Fruit fly (Drosophila melanogaster): ENCODE measurements around the gene CG9147.

CG9147 gene

dm6 chr2L:6050575-6050974 lies 15.2 kb upstream of the CG9147 start, which contains the start of gene CG9135 (continued):
- no peak for TF ChIP-seq vfl (GFP tag; optimal IDR thresholded peaks at IDR 0.05)
- TF ChIP-seq HLH4C (GFP tag; IDR thresholded peaks at IDR 0.05; ENCODE audit: partially characterized antibody): peak; percentile 99
- TF ChIP-seq fru (optimal IDR thresholded peaks at IDR 0.05): no peak
- peak; percentile 15 for TF ChIP-seq CG9797 (GFP tag; optimal IDR thresholded peaks at IDR 0.05)
- TF ChIP-seq H15 (GFP tag; IDR thresholded peaks at IDR 0.05): no peak
- peak; percentile 20 for TF ChIP-seq Myb (GFP tag; optimal IDR thresholded peaks at IDR 0.05)
- no peak for TF ChIP-seq CG18619 (GFP tag; optimal IDR thresholded peaks at IDR 0.05)
- TF ChIP-seq Dref (GFP tag; IDR thresholded peaks at IDR 0.05): peak; percentile 100
- no peak for TF ChIP-seq Bdp1 (GFP tag; optimal IDR thresholded peaks at IDR 0.05)
- no peak for TF ChIP-seq scrt (GFP tag; optimal IDR thresholded peaks at IDR 0.05)
- no peak for TF ChIP-seq esg (GFP tag; conservative IDR thresholded peaks at IDR 0.05)
- TF ChIP-seq peb (GFP tag; IDR thresholded peaks at IDR 0.05): no peak
- no peak for TF ChIP-seq CG13296 (GFP tag; optimal IDR thresholded peaks at IDR 0.05)
- peak; percentile 90 for TF ChIP-seq CG2129 (GFP tag; IDR thresholded peaks at IDR 0.05; ENCODE audit: partially characterized antibody)
- TF ChIP-seq ci (GFP tag; IDR thresholded peaks at IDR 0.05): no peak
- no peak for TF ChIP-seq hth (optimal IDR thresholded peaks at IDR 0.05)
- TF ChIP-seq CG4360 (GFP tag; IDR thresholded peaks at IDR 0.05): no peak
- peak; percentile 100 for TF ChIP-seq bbx (GFP tag; IDR thresholded peaks at IDR 0.05; ENCODE audit: partially characterized antibody)
- no peak for TF ChIP-seq CG16815 (GFP tag; optimal IDR thresholded peaks at IDR 0.05)
- peak; percentile 72 for TF ChIP-seq CG30020 (tag; optimal IDR thresholded peaks at IDR 0.05)
- TF ChIP-seq Opbp (GFP tag; IDR thresholded peaks at IDR 0.05; ENCODE audit: partially characterized antibody): peak; percentile 99
- no peak for TF ChIP-seq dimm (GFP tag; IDR thresholded peaks at IDR 0.05)
- TF ChIP-seq Ssrp (tag; optimal IDR thresholded peaks at IDR 0.05): no peak
- no peak for TF ChIP-seq Ptx1 (GFP tag; IDR thresholded peaks at IDR 0.05)
- no peak for TF ChIP-seq CG12104 (GFP tag; optimal IDR thresholded peaks at IDR 0.05)
- no peak for TF ChIP-seq CG1602 (GFP tag; optimal IDR thresholded peaks at IDR 0.05)
- no peak for TF ChIP-seq kay (GFP tag; optimal IDR thresholded peaks at IDR 0.05)
- TF ChIP-seq NfI (GFP tag; optimal IDR thresholded peaks at IDR 0.05): no peak
- TF ChIP-seq CG16779 (GFP tag; IDR thresholded peaks at IDR 0.05): no peak
- no peak for TF ChIP-seq tup (GFP tag; optimal IDR thresholded peaks at IDR 0.05)
- TF ChIP-seq CG4328 (GFP tag; optimal IDR thresholded peaks at IDR 0.05): no peak
- peak; percentile 2 for TF ChIP-seq CTCF (GFP tag; optimal IDR thresholded peaks at IDR 0.05)
- TF ChIP-seq dm (GFP tag; optimal IDR thresholded peaks at IDR 0.05): no peak
- TF ChIP-seq stc (GFP tag; IDR thresholded peaks at IDR 0.05): no peak
- TF ChIP-seq CG12769 (tag; optimal IDR thresholded peaks at IDR 0.05): no peak
- TF ChIP-seq dati (GFP tag; IDR thresholded peaks at IDR 0.05): no peak
- TF ChIP-seq knrl (GFP tag; IDR thresholded peaks at IDR 0.05; ENCODE audit: partially characterized antibody): peak; percentile 98
- no peak for TF ChIP-seq CG10274 (GFP tag; optimal IDR thresholded peaks at IDR 0.05)
- peak; percentile 66 for TF ChIP-seq CG1603 (tag; optimal IDR thresholded peaks at IDR 0.05)
- TF ChIP-seq CG7928 (GFP tag; optimal IDR thresholded peaks at IDR 0.05): no peak
- peak; percentile 36 for TF ChIP-seq CG2712 (tag; optimal IDR thresholded peaks at IDR 0.05)
- no peak for TF ChIP-seq rib (GFP tag; IDR thresholded peaks at IDR 0.05)
- no peak for TF ChIP-seq wdn (GFP tag; IDR thresholded peaks at IDR 0.05)
- TF ChIP-seq tx (GFP tag; optimal IDR thresholded peaks at IDR 0.05): no peak
- no peak for TF ChIP-seq gcm (GFP tag; optimal IDR thresholded peaks at IDR 0.05)
- TF ChIP-seq vnd (GFP tag; IDR thresholded peaks at IDR 0.05; ENCODE audit: partially characterized antibody): peak; percentile 99
- TF ChIP-seq zen (tag; optimal IDR thresholded peaks at IDR 0.05): peak; percentile 56
- TF ChIP-seq CG34422 (GFP tag; IDR thresholded peaks at IDR 0.05): peak; percentile 6; the same call in 1 of the 3 replicates
- TF ChIP-seq croc (GFP tag; conservative IDR thresholded peaks at IDR 0.05): no peak
- no peak for TF ChIP-seq CG7786 (GFP tag; optimal IDR thresholded peaks at IDR 0.05)
- peak; percentile 34 for TF ChIP-seq CG17829 (tag; optimal IDR thresholded peaks at IDR 0.05)
- peak; percentile 69 for TF ChIP-seq trem (tag; optimal IDR thresholded peaks at IDR 0.05)
- TF ChIP-seq Hey (tag; optimal IDR thresholded peaks at IDR 0.05): no peak

Measured in whole organism, embryonic.